Worm (Caenorhabditis elegans): Measurements from ENCODE around the gene faah-1.

faah-1 gene

DNA sequence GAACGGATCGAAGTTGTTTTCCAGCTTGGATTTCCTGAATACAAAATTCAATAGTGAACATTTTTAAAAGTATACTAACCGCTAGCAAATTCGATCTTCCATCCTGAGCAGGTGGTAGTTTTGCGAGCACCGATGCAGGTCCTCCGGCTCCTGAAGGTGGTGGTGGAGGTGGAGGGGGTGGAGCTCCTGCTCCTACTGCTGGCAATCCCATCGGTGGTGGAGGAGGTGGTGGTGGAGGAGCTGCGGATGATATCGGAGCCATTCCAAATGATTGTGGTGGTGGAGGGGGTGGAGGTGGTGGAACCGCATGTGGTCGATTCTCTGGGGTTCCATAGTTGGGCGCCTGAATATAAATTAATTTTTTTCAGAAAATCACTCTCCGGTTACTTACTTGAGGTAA lies 30.5 kb downstream of the faah-1 start:
- TF ChIP-seq ztf-23 (GFP tag; IDR thresholded peaks at IDR 0.05) = no peak; the same call in 1 of the 2 replicates
- no peak for TF ChIP-seq ref-1 (GFP tag; conservative IDR thresholded peaks at IDR 0.05)
- no peak for TF ChIP-seq klf-2 (GFP tag; conservative IDR thresholded peaks at IDR 0.05)
- TF ChIP-seq med-1 (GFP tag; optimal IDR thresholded peaks at IDR 0.05; ENCODE audit: insufficient read depth) = no peak

DNA sequence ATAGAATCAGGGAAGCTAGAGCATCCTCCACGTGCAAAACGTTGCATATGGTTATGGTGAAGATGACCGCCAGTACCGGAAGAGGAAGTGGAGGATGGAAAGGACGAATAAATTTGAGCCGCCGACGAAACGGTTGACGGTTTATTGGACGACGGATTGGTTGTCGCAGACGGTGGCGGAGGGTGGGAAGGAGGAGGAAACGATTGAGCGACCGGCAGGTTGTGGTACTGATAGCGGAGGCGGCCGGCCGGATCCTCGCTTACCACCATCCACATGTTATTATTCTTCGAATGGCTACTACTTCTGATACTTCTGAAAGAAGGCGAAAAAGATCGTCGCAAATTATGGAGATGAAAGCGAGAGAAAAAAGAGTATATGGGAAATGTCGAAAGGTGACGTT lies 33.7 kb downstream of the faah-1 start:
- no peak for TF ChIP-seq med-1 (GFP tag; optimal IDR thresholded peaks at IDR 0.05; ENCODE audit: insufficient read depth)
- no peak for TF ChIP-seq tab-1 (GFP tag; IDR thresholded peaks at IDR 0.05)
- TF ChIP-seq cog-1 (tag; optimal IDR thresholded peaks at IDR 0.05) = no peak
- TF ChIP-seq ztf-23 (GFP tag; IDR thresholded peaks at IDR 0.05) = no peak
- TF ChIP-seq T22C8.4 (GFP tag; IDR thresholded peaks at IDR 0.05) = no peak
- TF ChIP-seq ztf-29 (GFP tag; IDR thresholded peaks at IDR 0.05) = no peak
- TF ChIP-seq ref-1 (GFP tag; conservative IDR thresholded peaks at IDR 0.05) = no peak
- no peak for TF ChIP-seq flt-1 (GFP tag; IDR thresholded peaks at IDR 0.05)

DNA sequence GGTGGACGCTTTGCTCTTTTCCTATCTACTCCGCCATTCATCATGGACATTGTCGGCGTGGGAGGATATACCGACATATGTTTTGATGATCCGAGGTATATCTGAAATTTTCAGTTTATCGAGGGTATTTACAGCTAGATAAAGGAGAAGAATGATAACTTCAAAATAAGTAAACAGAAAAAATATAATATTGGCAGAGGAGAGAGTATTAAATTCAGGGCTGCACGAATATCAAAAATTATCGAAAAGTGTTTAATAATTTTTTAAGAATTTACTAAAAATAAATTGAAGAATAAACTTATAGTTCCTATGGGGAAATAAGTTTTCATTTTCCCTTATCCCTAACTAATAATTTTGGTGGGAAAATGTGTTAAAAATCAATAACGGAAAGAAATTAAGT lies 39.7 kb downstream of the faah-1 start, which contains the start of gene wsp-1:
Gene wsp-1, minus strand, starts transcription at position 101 of the 400 bp plus-strand sequence.
- TF ChIP-seq med-1 (GFP tag; optimal IDR thresholded peaks at IDR 0.05; ENCODE audit: insufficient read depth) = no peak
- TF ChIP-seq T22C8.4 (GFP tag; IDR thresholded peaks at IDR 0.05) = no peak
- TF ChIP-seq klf-2 (GFP tag; conservative IDR thresholded peaks at IDR 0.05) = no peak
- no peak for TF ChIP-seq ztf-23 (GFP tag; IDR thresholded peaks at IDR 0.05)
- TF ChIP-seq tab-1 (GFP tag; IDR thresholded peaks at IDR 0.05) = no peak
- TF ChIP-seq ref-1 (GFP tag; conservative IDR thresholded peaks at IDR 0.05) = no peak
- no peak for TF ChIP-seq flt-1 (GFP tag; IDR thresholded peaks at IDR 0.05)
- no peak for TF ChIP-seq cog-1 (tag; optimal IDR thresholded peaks at IDR 0.05)
- no peak for TF ChIP-seq ztf-29 (GFP tag; IDR thresholded peaks at IDR 0.05)

- TF ChIP-seq klf-2 (GFP tag; conservative IDR thresholded peaks at IDR 0.05) (no peak), ztf-29 (GFP tag; IDR thresholded peaks at IDR 0.05) (no peak), ref-1 (GFP tag; conservative IDR thresholded peaks at IDR 0.05) (no peak), cog-1 (tag; optimal IDR thresholded peaks at IDR 0.05) (no peak), tab-1 (GFP tag; IDR thresholded peaks at IDR 0.05) (no peak), T22C8.4 (GFP tag; IDR thresholded peaks at IDR 0.05) (no peak), ztf-23 (GFP tag; IDR thresholded peaks at IDR 0.05) (no peak), med-1 (GFP tag; optimal IDR thresholded peaks at IDR 0.05; ENCODE audit: insufficient read depth) (no peak), flt-1 (GFP tag; IDR thresholded peaks at IDR 0.05) (no peak)
These were observed 40.1 kb downstream of the faah-1 start for ce11 chrIV:8199274-8199673.

DNA sequence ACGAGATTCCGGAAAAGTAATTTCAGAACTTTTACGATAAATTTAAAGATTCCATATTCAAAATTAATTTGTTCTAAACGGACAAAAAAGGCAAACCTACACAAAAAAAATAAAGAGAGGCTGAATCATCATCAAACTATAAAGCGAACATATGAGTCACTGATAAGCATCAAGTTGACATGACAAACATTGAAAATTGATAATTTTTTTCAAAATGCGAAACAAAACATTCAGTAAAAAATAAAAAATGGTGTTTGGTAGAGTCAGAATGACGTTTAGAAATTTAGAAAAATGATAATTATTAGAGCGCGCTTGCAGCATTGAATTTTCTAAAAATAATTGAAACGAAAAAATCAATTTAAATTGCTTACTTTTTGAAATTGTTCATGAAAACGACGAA lies 40.6 kb downstream of the faah-1 start:
- TF ChIP-seq ref-1 (GFP tag; conservative IDR thresholded peaks at IDR 0.05) (no peak), flt-1 (GFP tag; IDR thresholded peaks at IDR 0.05) (no peak), tab-1 (GFP tag; IDR thresholded peaks at IDR 0.05) (no peak), med-1 (GFP tag; optimal IDR thresholded peaks at IDR 0.05; ENCODE audit: insufficient read depth) (no peak), ztf-23 (GFP tag; IDR thresholded peaks at IDR 0.05) (no peak)

DNA sequence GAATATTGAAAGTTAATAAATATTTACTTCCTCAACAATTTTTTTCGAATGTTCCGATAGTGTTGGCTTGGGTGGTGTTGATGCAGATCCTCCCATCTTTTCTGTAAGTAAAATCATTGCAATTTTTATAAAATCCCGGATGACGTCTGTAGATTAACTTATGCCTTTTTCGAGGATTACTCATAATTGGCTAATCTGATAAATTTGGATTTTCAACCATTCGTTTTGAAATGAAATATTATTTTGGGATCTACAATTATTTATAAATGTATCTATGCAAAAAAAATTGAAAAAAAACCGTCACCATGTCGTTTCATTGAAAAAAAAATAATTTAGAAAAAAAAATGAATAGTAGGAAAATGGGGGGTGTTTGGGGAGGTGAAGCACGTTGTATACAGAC lies 41.9 kb downstream of the faah-1 start, which contains the start of gene glrx-22:
Gene glrx-22, minus strand, starts transcription at position 101 of the 400 bp plus-strand sequence.
- TF ChIP-seq T22C8.4 (GFP tag; IDR thresholded peaks at IDR 0.05) = no peak
- TF ChIP-seq flt-1 (GFP tag; IDR thresholded peaks at IDR 0.05) = no peak
- no peak for TF ChIP-seq ztf-29 (GFP tag; IDR thresholded peaks at IDR 0.05)
- no peak for TF ChIP-seq med-1 (GFP tag; optimal IDR thresholded peaks at IDR 0.05; ENCODE audit: insufficient read depth)
- no peak for TF ChIP-seq cog-1 (tag; optimal IDR thresholded peaks at IDR 0.05)
- TF ChIP-seq tab-1 (GFP tag; IDR thresholded peaks at IDR 0.05) = no peak
- no peak for TF ChIP-seq ref-1 (GFP tag; conservative IDR thresholded peaks at IDR 0.05)
- TF ChIP-seq ztf-23 (GFP tag; IDR thresholded peaks at IDR 0.05) = no peak

DNA sequence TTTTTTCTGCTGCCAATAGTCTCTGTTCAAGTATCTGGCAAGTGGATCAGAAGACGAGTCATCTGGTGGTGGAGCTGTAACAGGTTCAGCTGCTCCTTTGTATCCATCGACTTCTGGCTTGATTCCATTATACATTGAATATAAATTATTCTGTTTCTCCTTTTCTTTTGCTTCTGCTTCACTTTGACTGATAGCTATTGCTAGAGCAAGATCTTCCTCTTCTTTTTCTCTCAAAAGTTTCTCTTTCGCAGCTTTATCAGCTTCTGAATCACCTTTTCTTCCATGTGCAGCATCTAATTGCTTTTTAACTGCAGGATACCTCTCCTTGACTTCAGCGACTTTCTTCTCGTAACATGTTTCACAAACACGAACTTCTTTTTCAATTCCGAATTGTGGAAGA lies 44.4 kb downstream of the faah-1 start:
- TF ChIP-seq tab-1 (GFP tag; IDR thresholded peaks at IDR 0.05) = no peak

DNA sequence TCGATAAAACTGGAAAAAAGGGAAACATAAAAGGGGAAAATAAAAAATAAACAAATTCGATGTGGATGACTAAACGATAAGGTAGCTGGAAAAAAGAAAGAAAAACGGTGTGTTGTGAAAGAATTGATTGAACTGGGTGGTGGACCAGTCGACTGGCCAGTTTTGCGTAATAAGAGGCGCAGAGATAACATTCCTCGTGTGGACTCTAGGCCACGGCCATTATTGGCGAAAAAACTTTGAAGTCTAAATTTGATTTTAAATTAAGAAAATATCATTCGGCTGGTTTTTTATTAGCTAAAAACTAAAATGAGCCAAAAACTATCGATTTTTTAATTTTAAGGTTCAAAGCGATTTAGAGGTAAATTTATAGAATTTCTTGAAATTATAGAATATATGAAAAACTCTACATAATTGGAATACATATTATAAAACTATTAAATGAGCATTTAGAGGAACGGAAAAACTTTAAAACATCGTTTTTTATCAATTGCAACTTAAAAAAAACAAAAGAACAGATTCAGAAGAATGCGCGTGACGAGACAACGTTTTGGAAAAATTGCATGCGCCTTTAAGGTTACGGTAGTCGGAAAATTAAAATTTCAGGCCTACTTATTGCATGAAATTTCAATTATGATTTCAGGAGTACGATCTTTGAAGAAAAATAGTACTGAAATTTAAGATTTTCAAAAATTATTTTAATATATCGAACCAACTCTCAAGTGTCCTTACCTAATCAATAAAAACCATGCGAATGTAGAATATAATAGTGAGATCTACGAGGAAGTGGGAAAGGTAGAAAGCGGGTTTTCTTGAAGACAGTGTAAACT lies 46.3 kb downstream of the faah-1 start, which contains the start of gene hgrs-1:
Gene hgrs-1, minus strand, starts transcription at position 777 of the 827 bp plus-strand sequence.
- TF ChIP-seq T22C8.4 (GFP tag; IDR thresholded peaks at IDR 0.05) (no peak), flt-1 (GFP tag; IDR thresholded peaks at IDR 0.05) (no peak), med-1 (GFP tag; optimal IDR thresholded peaks at IDR 0.05; ENCODE audit: insufficient read depth) (no peak), ref-1 (GFP tag; conservative IDR thresholded peaks at IDR 0.05) (no peak), ztf-23 (GFP tag; IDR thresholded peaks at IDR 0.05) (no peak), ztf-29 (GFP tag; IDR thresholded peaks at IDR 0.05) (no peak), klf-2 (GFP tag; conservative IDR thresholded peaks at IDR 0.05) (no peak), tab-1 (GFP tag; IDR thresholded peaks at IDR 0.05) (no peak), cog-1 (tag; optimal IDR thresholded peaks at IDR 0.05) (no peak)

- TF ChIP-seq T22C8.4 (GFP tag; IDR thresholded peaks at IDR 0.05) (no peak), klf-2 (GFP tag; conservative IDR thresholded peaks at IDR 0.05) (no peak), med-1 (GFP tag; optimal IDR thresholded peaks at IDR 0.05; ENCODE audit: insufficient read depth) (no peak), tab-1 (GFP tag; IDR thresholded peaks at IDR 0.05) (no peak), cog-1 (tag; optimal IDR thresholded peaks at IDR 0.05) (no peak), ztf-23 (GFP tag; IDR thresholded peaks at IDR 0.05) (no peak), ztf-29 (GFP tag; IDR thresholded peaks at IDR 0.05) (no peak), flt-1 (GFP tag; IDR thresholded peaks at IDR 0.05) (no peak), ref-1 (GFP tag; conservative IDR thresholded peaks at IDR 0.05) (no peak)
These were observed 47.1 kb downstream of the faah-1 start, which contains the start of gene svh-1 for ce11 chrIV:8206314-8206713. svh-1 (plus strand) TSS chrIV:8206614.

ce11 chrIV:8208855-8209254 lies 49.7 kb downstream of the faah-1 start:
- TF ChIP-seq klf-2 (GFP tag; conservative IDR thresholded peaks at IDR 0.05) (no peak), ztf-29 (GFP tag; IDR thresholded peaks at IDR 0.05) (no peak), ztf-23 (GFP tag; IDR thresholded peaks at IDR 0.05) (no peak), med-1 (GFP tag; optimal IDR thresholded peaks at IDR 0.05; ENCODE audit: insufficient read depth) (no peak), cog-1 (tag; optimal IDR thresholded peaks at IDR 0.05) (no peak), tab-1 (GFP tag; IDR thresholded peaks at IDR 0.05) (no peak), flt-1 (GFP tag; IDR thresholded peaks at IDR 0.05) (no peak), ref-1 (GFP tag; conservative IDR thresholded peaks at IDR 0.05) (no peak), T22C8.4 (GFP tag; IDR thresholded peaks at IDR 0.05) (no peak)

All from whole organism, midembryonic.